Worm (Caenorhabditis elegans) whole organism, L2 larva: Measurements from ENCODE around the gene unc-83.

Source experiments
- ZK546.5 ChIP-seq: sonication (generic microtip); optimal IDR thresholded peaks from 2 replicates; lab custom pipeline; 2017; ENCODE audit warnings: missing biosample characterization, missing genetic modification characterization
- aly-2 ChIP-seq: fragments of 150-350 bp; optimal IDR thresholded peaks from 2 replicates; lab custom pipeline; 2014; ENCODE audit warnings: missing biosample characterization, missing genetic modification characterization
- ceh-82 ChIP-seq: fragments of 150-350 bp; optimal IDR thresholded peaks from 2 replicates; lab custom pipeline; 2014; ENCODE audit warnings: missing biosample characterization, missing genetic modification characterization
- egl-27 ChIP-seq: sonication (generic microtip); optimal IDR thresholded peaks from 3 replicates; lab custom pipeline; 2017; ENCODE audit warnings: missing biosample characterization, missing genetic modification reagents, missing genetic modification characterization
- elt-3 ChIP-seq: sonication (generic microtip); optimal IDR thresholded peaks from 2 replicates; lab custom pipeline; 2017; ENCODE audit warnings: missing biosample characterization, missing genetic modification characterization
- nhr-10 ChIP-seq: sonication (generic microtip); optimal IDR thresholded peaks from 2 replicates; lab custom pipeline; 2017; ENCODE audit warnings: missing biosample characterization, missing genetic modification characterization
- nhr-129 ChIP-seq: fragments of 150-350 bp; optimal IDR thresholded peaks from 2 replicates; lab custom pipeline; 2014; ENCODE audit warnings: missing biosample characterization, missing genetic modification characterization
- nhr-25 ChIP-seq: fragments of 150-350 bp; sonication (generic microtip); optimal IDR thresholded peaks from 3 replicates; lab custom pipeline; 2014; ENCODE audit warnings: missing biosample characterization, missing genetic modification characterization
- snpc-4 ChIP-seq: fragments of 150-350 bp; optimal IDR thresholded peaks from 2 replicates; lab custom pipeline; 2014; ENCODE audit warnings: missing biosample characterization, missing genetic modification characterization
- unc-39 ChIP-seq: fragments of 150-350 bp; optimal IDR thresholded peaks from 2 replicates; lab custom pipeline; 2014; ENCODE audit warnings: missing biosample characterization, missing genetic modification characterization
- unc-62 ChIP-seq: fragments of 150-350 bp; optimal IDR thresholded peaks from 2 replicates; lab custom pipeline; 2014; ENCODE audit warnings: missing biosample characterization, missing genetic modification reagents, missing genetic modification characterization
- ztf-4 ChIP-seq: fragments of 150-350 bp; optimal IDR thresholded peaks from 2 replicates; lab custom pipeline; 2014; ENCODE audit warnings: missing biosample characterization, missing genetic modification characterization

ce11 chrV:6436332-6436731 lies 28.5 kb upstream of the unc-83 start, which contains the start of gene hpo-19:
- TF ChIP-seq nhr-10 (tag; lab: Kevin White, UChicago) (no peak), nhr-25 (no peak), egl-27 (no peak), ztf-4 (tag; lab: Kevin White, UChicago) (no peak), unc-62 (GFP tag; lab: Kevin White, UChicago) (no peak), elt-3 (no peak), snpc-4 (tag; lab: Kevin White, UChicago) (no peak), nhr-129 (tag; lab: Kevin White, UChicago) (no peak), aly-2 (tag; lab: Kevin White, UChicago) (no peak), unc-39 (tag; lab: Kevin White, UChicago) (no peak), ceh-82 (tag; lab: Kevin White, UChicago) (no peak), ZK546.5 (tag; lab: Kevin White, UChicago) (no peak)
